Worm (Caenorhabditis elegans) whole organism, L1 larva: Measurements from ENCODE around the gene hlh-28.

Experiments used
- C04F5.9 ChIP-seq: sonication (generic microtip); optimal IDR thresholded peaks from 2 replicates; lab custom pipeline; 2016; ENCODE audit warnings: missing genetic modification characterization, missing compliant biosample characterization
- C34B4.2 ChIP-seq: sonication (generic microtip); optimal IDR thresholded peaks from 2 replicates; lab custom pipeline; 2017; ENCODE audit warnings: mild to moderate bottlenecking, missing genetic modification characterization, missing compliant biosample characterization
- F16B12.6 ChIP-seq: fragments of 150-350 bp; optimal IDR thresholded peaks from 2 replicates; lab custom pipeline; 2014; ENCODE audit warnings: missing biosample characterization, missing genetic modification characterization
- alr-1 ChIP-seq: fragments of 200-800 bp; sonication (Bioruptor generic); optimal IDR thresholded peaks from 2 replicates; lab custom pipeline; 2018; ENCODE audit warnings: borderline replicate concordance, mild to moderate bottlenecking, missing genetic modification characterization, missing compliant biosample characterization
- aly-2 ChIP-seq: fragments of 150-350 bp; optimal IDR thresholded peaks from 2 replicates; lab custom pipeline; 2014; ENCODE audit warnings: missing biosample characterization, missing genetic modification characterization
- ama-1 ChIP-seq: fragments of 150-350 bp; optimal IDR thresholded peaks from 2 replicates; lab custom pipeline; 2014
- blmp-1 ChIP-seq: fragments of 150-350 bp; optimal IDR thresholded peaks from 2 replicates; lab custom pipeline; 2014; ENCODE audit warnings: missing biosample characterization, missing genetic modification characterization
- ceh-82 ChIP-seq, 3 experiments: fragments of 150-350 bp in 1 of 3; sonication (generic microtip) in 2 of 3; optimal IDR thresholded peaks; 2 replicates each; lab custom pipeline; 2014 to 2017; ENCODE audit warnings: missing biosample characterization in 3 of 3, missing genetic modification characterization in 3 of 3
- ceh-88 ChIP-seq: fragments of 200-800 bp; sonication (Bioruptor generic); IDR thresholded peaks from 2 replicates; pipeline ENCODE4 v1.3.6; 2022; ENCODE audit warnings: missing genetic modification characterization, missing compliant biosample characterization
- ces-1 ChIP-seq: fragments of 150-350 bp; optimal IDR thresholded peaks from 2 replicates; lab custom pipeline; 2014; ENCODE audit warnings: missing biosample characterization, missing genetic modification reagents, missing genetic modification characterization
- dpl-1 ChIP-seq, 3 experiments: fragments of 150-350 bp in 2 of 3; sonication (generic microtip) in 1 of 3; optimal IDR thresholded peaks; 2 replicates each; lab custom pipeline; 2014 to 2017; ENCODE audit warnings: missing biosample characterization in 3 of 3, missing genetic modification characterization in 3 of 3, missing genetic modification reagents in 3 of 3
- efl-1 ChIP-seq, 4 experiments: fragments of 150-350 bp; optimal IDR thresholded peaks in 3 of 4; peaks in 1 of 4; 1 replicate in 1 of 4; 2 replicates in 3 of 4; lab custom pipeline; 2014; ENCODE audit warnings: missing biosample characterization in 2 of 4, missing genetic modification characterization in 2 of 4, missing genetic modification reagents in 2 of 4
- efl-3 ChIP-seq: fragments of 200-800 bp; sonication (Bioruptor generic); optimal IDR thresholded peaks from 2 replicates; lab custom pipeline; 2018; ENCODE audit warnings: mild to moderate bottlenecking, missing genetic modification characterization, missing compliant biosample characterization
- egl-13 ChIP-seq: sonication (generic microtip); optimal IDR thresholded peaks from 2 replicates; lab custom pipeline; 2016; ENCODE audit warnings: missing genotype, missing genetic modification reagents, missing genetic modification characterization, missing compliant biosample characterization
- egl-27 ChIP-seq, 2 experiments: fragments of 150-350 bp in 1 of 2; sonication (generic microtip); optimal IDR thresholded peaks; 3 replicates each; lab custom pipeline; 2017 to 2018; ENCODE audit warnings: missing biosample characterization in 2 of 2, missing genetic modification characterization in 2 of 2, missing genetic modification reagents in 2 of 2
- ets-5 ChIP-seq: fragments of 200-800 bp; sonication (Bioruptor generic); IDR thresholded peaks from 2 replicates; pipeline ENCODE4 v1.3.6; 2022; ENCODE audit warnings: missing genetic modification characterization, missing compliant biosample characterization
- fkh-10 ChIP-seq: sonication (generic microtip); optimal IDR thresholded peaks from 2 replicates; lab custom pipeline; 2017; ENCODE audit warnings: missing biosample characterization, missing genetic modification reagents, missing genetic modification characterization
- fkh-8 ChIP-seq: sonication (generic microtip); optimal IDR thresholded peaks from 2 replicates; lab custom pipeline; 2016; ENCODE audit warnings: mild to moderate bottlenecking, missing genetic modification characterization, missing compliant biosample characterization
- fos-1 ChIP-seq: fragments of 150-350 bp; optimal IDR thresholded peaks from 2 replicates; lab custom pipeline; 2014; ENCODE audit warnings: missing biosample characterization, missing genetic modification characterization
- grh-1 ChIP-seq: fragments of 200-800 bp; sonication (Bioruptor generic); IDR thresholded peaks from 2 replicates; pipeline ENCODE4 v1.3.6; 2022; ENCODE audit warnings: missing genetic modification reagents, missing genetic modification characterization, missing compliant biosample characterization
- irx-1 ChIP-seq: sonication (generic microtip); optimal IDR thresholded peaks from 2 replicates; lab custom pipeline; 2016; ENCODE audit warnings: missing genetic modification characterization, missing compliant biosample characterization
- isw-1 ChIP-seq: fragments of 200-800 bp; sonication (Bioruptor generic); IDR thresholded peaks from 2 replicates; pipeline ENCODE4 v1.3.6; 2022; ENCODE audit warnings: missing genetic modification characterization, missing compliant biosample characterization
- lin-14 ChIP-seq: fragments of 200-800 bp; sonication (Bioruptor generic); optimal IDR thresholded peaks from 2 replicates; lab custom pipeline; 2018; ENCODE audit warnings: mild to moderate bottlenecking, missing genetic modification characterization, moderate library complexity, missing compliant biosample characterization
- lin-39 ChIP-seq: fragments of 150-350 bp; optimal IDR thresholded peaks from 2 replicates; lab custom pipeline; 2014; ENCODE audit warnings: missing biosample characterization, missing genetic modification reagents, missing genetic modification characterization
- mdl-1 ChIP-seq, 2 experiments: fragments of 150-350 bp; optimal IDR thresholded peaks; 2 replicates each; lab custom pipeline; 2014 to 2017; ENCODE audit warnings: missing biosample characterization in 2 of 2, missing genetic modification characterization in 2 of 2, inconsistent platforms in 1 of 2
- mef-2 ChIP-seq: fragments of 150-350 bp; optimal IDR thresholded peaks from 2 replicates; lab custom pipeline; 2014; ENCODE audit warnings: missing biosample characterization, missing genetic modification characterization
- mep-1 ChIP-seq: fragments of 150-350 bp; optimal IDR thresholded peaks from 2 replicates; lab custom pipeline; 2014; ENCODE audit warnings: missing biosample characterization, missing genetic modification characterization
- nhr-11 ChIP-seq: fragments of 150-350 bp; optimal IDR thresholded peaks from 2 replicates; lab custom pipeline; 2014; ENCODE audit warnings: missing biosample characterization, missing genetic modification characterization
- nhr-12 ChIP-seq: sonication (generic microtip); optimal IDR thresholded peaks from 2 replicates; lab custom pipeline; 2017; ENCODE audit warnings: missing biosample characterization, missing genetic modification characterization
- nhr-19 ChIP-seq: fragments of 200-800 bp; sonication (Bioruptor generic); conservative IDR thresholded peaks from 2 replicates; pipeline ENCODE4 v1.3.6; 2022; ENCODE audit warnings: missing genetic modification characterization, missing compliant biosample characterization
- nhr-237 ChIP-seq: fragments of 150-350 bp; optimal IDR thresholded peaks from 2 replicates; lab custom pipeline; 2014; ENCODE audit warnings: missing biosample characterization, missing genetic modification characterization
- nhr-47 ChIP-seq: sonication (generic microtip); optimal IDR thresholded peaks from 2 replicates; lab custom pipeline; 2016; ENCODE audit warnings: mild to moderate bottlenecking, missing genetic modification characterization, moderate library complexity, missing compliant biosample characterization
- nhr-71 ChIP-seq: sonication (generic microtip); optimal IDR thresholded peaks from 2 replicates; lab custom pipeline; 2016; ENCODE audit warnings: mild to moderate bottlenecking, missing genetic modification characterization, moderate library complexity, missing compliant biosample characterization
- nhr-76 ChIP-seq: sonication (generic microtip); optimal IDR thresholded peaks from 2 replicates; lab custom pipeline; 2017; ENCODE audit warnings: missing biosample characterization, missing genetic modification characterization
- nhr-84 ChIP-seq: sonication (generic microtip); optimal IDR thresholded peaks from 2 replicates; lab custom pipeline; 2017; ENCODE audit warnings: missing biosample characterization, missing genetic modification characterization
- nhr-85 ChIP-seq: sonication (generic microtip); peaks from one replicate; lab custom pipeline; 2016; ENCODE audit warnings: missing genetic modification characterization, inconsistent platforms, missing compliant biosample characterization
- nhr-90 ChIP-seq: sonication (generic microtip); optimal IDR thresholded peaks from 2 replicates; lab custom pipeline; 2016; ENCODE audit warnings: mild to moderate bottlenecking, missing genetic modification characterization, missing compliant biosample characterization; ENCODE audit not compliant: poor library complexity
- pag-3 ChIP-seq: sonication (generic microtip); optimal IDR thresholded peaks from 2 replicates; lab custom pipeline; 2017; ENCODE audit warnings: missing genetic modification characterization, mild to moderate bottlenecking, missing compliant biosample characterization, antibody characterized with exemption, borderline replicate concordance; ENCODE audit not compliant: insufficient read depth
- pqm-1 ChIP-seq: sonication (generic microtip); optimal IDR thresholded peaks from 3 replicates; lab custom pipeline; 2017; ENCODE audit warnings: missing biosample characterization, missing genetic modification characterization
- rnt-1 ChIP-seq: sonication (generic microtip); optimal IDR thresholded peaks from 2 replicates; lab custom pipeline; 2016; ENCODE audit warnings: mild to moderate bottlenecking, missing genetic modification characterization, moderate library complexity, missing compliant biosample characterization
- skn-1 ChIP-seq: fragments of 150-350 bp; optimal IDR thresholded peaks from 2 replicates; lab custom pipeline; 2014; ENCODE audit warnings: missing biosample characterization, missing genetic modification characterization
- snpc-4 ChIP-seq: fragments of 150-350 bp; optimal IDR thresholded peaks from 2 replicates; lab custom pipeline; 2014; ENCODE audit warnings: missing biosample characterization, missing genetic modification characterization
- sup-37 ChIP-seq: fragments of 200-800 bp; sonication (Bioruptor generic); optimal IDR thresholded peaks from 2 replicates; lab custom pipeline; 2018; ENCODE audit warnings: mild to moderate bottlenecking, missing genetic modification characterization, missing compliant biosample characterization
- tbx-2 ChIP-seq: sonication (generic microtip); optimal IDR thresholded peaks from 2 replicates; lab custom pipeline; 2016; ENCODE audit warnings: missing genetic modification characterization, missing compliant biosample characterization
- tlp-1 ChIP-seq: fragments of 150-350 bp; optimal IDR thresholded peaks from 2 replicates; lab custom pipeline; 2014; ENCODE audit warnings: missing biosample characterization, missing genetic modification characterization
- unc-130 ChIP-seq: fragments of 150-350 bp; optimal IDR thresholded peaks from 2 replicates; lab custom pipeline; 2017; ENCODE audit warnings: missing biosample characterization, missing genetic modification characterization, inconsistent platforms
- unc-30 ChIP-seq: sonication (generic microtip); optimal IDR thresholded peaks from 2 replicates; lab custom pipeline; 2017; ENCODE audit warnings: missing biosample characterization, missing genetic modification characterization
- unc-86 ChIP-seq: sonication (generic microtip); optimal IDR thresholded peaks from 2 replicates; lab custom pipeline; 2016; ENCODE audit warnings: missing genetic modification characterization, missing compliant biosample characterization
- ztf-11 ChIP-seq, 2 experiments: sonication (generic microtip); optimal IDR thresholded peaks; 2 replicates each; lab custom pipeline; 2016 to 2017; ENCODE audit warnings: missing genetic modification characterization in 2 of 2, missing biosample characterization in 1 of 2, missing compliant biosample characterization in 1 of 2

The hlh-28 gene

ce11 chrX:17519476-17519875 lies 31.4 kb upstream of the hlh-28 start (continued):
- TF ChIP-seq nhr-19 (GFP tag; lab: Robert Waterston, UW) (no peak), nhr-12 (tag; lab: Kevin White, UChicago) (no peak), F16B12.6 (tag; lab: Kevin White, UChicago) (no peak), nhr-84 (tag; lab: Kevin White, UChicago) (no peak), ceh-88 (no peak), nhr-47 (peak; percentile 44), nhr-76 (tag; lab: Kevin White, UChicago) (no peak), lin-39 (tag; lab: Kevin White, UChicago) (no peak), tbx-2 (tag; lab: Kevin White, UChicago) (peak; percentile 61), nhr-90 (tag; lab: Kevin White, UChicago) (no peak), snpc-4 (no peak), C04F5.9 (tag; lab: Kevin White, UChicago) (no peak), ces-1 (GFP tag; lab: Kevin White, UChicago) (no peak), efl-1 (optimal IDR thresholded peaks at IDR 0.05; lab: Kevin White, UChicago) (no peak), efl-1 (GFP tag; optimal IDR thresholded peaks at IDR 0.05 in 1 of 2; lab: Kevin White, UChicago) (no peak), fkh-10 (GFP tag; lab: Kevin White, UChicago) (peak; percentile 66), nhr-11 (tag; lab: Kevin White, UChicago) (no peak), rnt-1 (peak; percentile 46), mdl-1 (tag; optimal IDR thresholded peaks at IDR 0.05; lab: Kevin White, UChicago) (no peak), unc-86 (tag; lab: Kevin White, UChicago) (peak; percentile 46), unc-30 (tag; lab: Kevin White, UChicago) (no peak), dpl-1 (GFP tag; optimal IDR thresholded peaks at IDR 0.05; lab: Kevin White, UChicago) (no peak), sup-37 (no peak), grh-1 (no peak), nhr-71 (tag; lab: Kevin White, UChicago) (peak; percentile 57), lin-14 (GFP tag; lab: Kevin White, UChicago) (peak; percentile 85), ets-5 (GFP tag; lab: Robert Waterston, UW) (no peak), ceh-82 (tag; optimal IDR thresholded peaks at IDR 0.05; lab: Kevin White, UChicago) (peak in 2 of 3 experiments; percentile 7 to 24), fkh-8 (tag; lab: Kevin White, UChicago) (no peak), fos-1 (no peak), efl-3 (GFP tag; lab: Kevin White, UChicago) (no peak), ama-1 (no peak), pag-3 (tag; lab: Kevin White, UChicago) (no peak), nhr-85 (tag; lab: Kevin White, UChicago) (no peak), mef-2 (tag; lab: Kevin White, UChicago) (no peak), C34B4.2 (tag; lab: Kevin White, UChicago) (no peak), skn-1 (tag; lab: Kevin White, UChicago) (peak; percentile 16), aly-2 (tag; lab: Kevin White, UChicago) (no peak), mep-1 (tag; lab: Kevin White, UChicago) (peak; percentile 3), alr-1 (no peak), pqm-1 (tag; lab: Kevin White, UChicago) (no peak), isw-1 (GFP tag; lab: Robert Waterston, UW) (no peak; the same call in 1 of the 2 replicates), egl-13 (tag; lab: Kevin White, UChicago) (peak; percentile 25), ztf-11 (tag; optimal IDR thresholded peaks at IDR 0.05; lab: Kevin White, UChicago) (no peak), tlp-1 (tag; lab: Kevin White, UChicago) (no peak), unc-130 (no peak), nhr-237 (tag; lab: Kevin White, UChicago) (no peak), egl-27 (tag; optimal IDR thresholded peaks at IDR 0.05; lab: Kevin White, UChicago) (no peak), blmp-1 (no peak), irx-1 (tag; lab: Kevin White, UChicago) (no peak)
